Worm (Caenorhabditis elegans): ENCODE measurements around the gene F14D7.14.

DNA sequence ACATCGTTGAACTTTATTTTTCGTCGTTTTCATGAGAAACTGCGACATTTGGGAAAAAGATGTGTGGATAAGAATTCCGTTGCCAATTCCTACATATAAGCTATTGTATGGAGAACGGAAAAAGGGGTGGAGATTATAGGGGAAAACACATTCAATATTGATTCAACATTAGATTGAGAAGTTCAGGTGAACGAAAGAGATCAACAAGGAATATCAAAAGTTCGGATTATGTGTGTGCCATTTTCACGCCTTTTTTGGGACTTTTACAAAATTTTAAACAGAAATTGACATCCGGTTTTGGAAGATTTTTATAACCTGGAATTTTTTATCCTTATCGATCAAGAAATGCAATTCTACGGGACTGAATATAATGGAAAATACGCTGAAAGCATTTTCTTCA is 18.0 kb downstream of the F14D7.14 start, which contains the start of gene F47B8.5:
- TF ChIP-seq odd-2 (tag; optimal IDR thresholded peaks at IDR 0.05) (no peak), ceh-34 (tag; optimal IDR thresholded peaks at IDR 0.05) (no peak), fkh-10 (GFP tag; optimal IDR thresholded peaks at IDR 0.05) (no peak), nfya-1 (tag; optimal IDR thresholded peaks at IDR 0.05) (no peak), rnt-1 (tag; optimal IDR thresholded peaks at IDR 0.05) (no peak), tbx-2 (tag; optimal IDR thresholded peaks at IDR 0.05) (no peak), T23F11.4 (GFP tag; optimal IDR thresholded peaks at IDR 0.05) (no peak), pqm-1 (tag; optimal IDR thresholded peaks at IDR 0.05) (no peak), gmeb-2 (tag; optimal IDR thresholded peaks at IDR 0.05) (no peak), dve-1 (tag; optimal IDR thresholded peaks at IDR 0.05) (no peak)

All from whole organism, late embryonic.